Fruit fly (Drosophila melanogaster) whole organism, wandering third instar larva: ENCODE results near the gene CG5953.

Experiments
- Abd-B ChIP-seq: fragments of >200 bp; optimal IDR thresholded peaks from 2 replicates; lab custom pipeline; 2017; ENCODE audit warnings: missing biosample characterization, missing genetic modification characterization
- CG32264 ChIP-seq: fragments of 200-800 bp; sonication (Bioruptor generic); optimal IDR thresholded peaks from 2 replicates; lab custom pipeline; 2016; ENCODE audit warnings: missing biosample characterization, missing genetic modification characterization
- CG9705 ChIP-seq: fragments of 200-800 bp; sonication (Bioruptor generic); optimal IDR thresholded peaks from 2 replicates; lab custom pipeline; 2018; ENCODE audit warnings: missing biosample characterization, mild to moderate bottlenecking, missing genetic modification characterization
- CrebA ChIP-seq: fragments of 200-800 bp; sonication (Bioruptor generic); optimal IDR thresholded peaks from 2 replicates; lab custom pipeline; 2016; ENCODE audit warnings: missing biosample characterization, mild to moderate bottlenecking, missing genetic modification characterization, borderline replicate concordance
- Dfd ChIP-seq: fragments of >200 bp; optimal IDR thresholded peaks from 2 replicates; lab custom pipeline; 2017; ENCODE audit warnings: missing biosample characterization, missing genetic modification characterization
- Dif ChIP-seq: fragments of 200-275, 200-300 bp; sonication (Bioruptor generic); optimal IDR thresholded peaks from 2 replicates; lab custom pipeline; 2018; ENCODE audit warnings: missing biosample characterization, missing genetic modification characterization; ENCODE audit not compliant: partially characterized antibody
- GATAd ChIP-seq: sonication (Bioruptor generic); optimal IDR thresholded peaks from 2 replicates; lab custom pipeline; 2016; ENCODE audit warnings: missing biosample characterization, missing genetic modification characterization
- HLH106 ChIP-seq: fragments of 200-800 bp; optimal IDR thresholded peaks from 3 replicates; lab custom pipeline; 2019; ENCODE audit warnings: missing biosample characterization, mild to moderate bottlenecking, missing genetic modification characterization, moderate library complexity
- Hnf4 ChIP-seq: fragments of 200-800 bp; sonication (Bioruptor generic); optimal IDR thresholded peaks from 2 replicates; lab custom pipeline; 2016; ENCODE audit warnings: missing biosample characterization, mild to moderate bottlenecking, missing genetic modification characterization
- Hr78 ChIP-seq: fragments of >200 bp; optimal IDR thresholded peaks from 2 replicates; lab custom pipeline; 2017; ENCODE audit warnings: missing biosample characterization, missing genetic modification characterization
- Hr83 ChIP-seq: fragments of 200-300 bp; sonication (Bioruptor generic); optimal IDR thresholded peaks from 2 replicates; lab custom pipeline; 2016; ENCODE audit warnings: missing biosample characterization, mild to moderate bottlenecking, missing genetic modification characterization, moderate library complexity; ENCODE audit not compliant: poor library complexity, severe bottlenecking
- Jra ChIP-seq: sonication (Bioruptor generic); optimal IDR thresholded peaks from 2 replicates; lab custom pipeline; 2016; ENCODE audit warnings: missing biosample characterization, missing genetic modification characterization
- Mio ChIP-seq: sonication (Bioruptor generic); optimal IDR thresholded peaks from 2 replicates; lab custom pipeline; 2016; ENCODE audit warnings: missing biosample characterization, missing genetic modification characterization
- Myc ChIP-seq: fragments of >200 bp; optimal IDR thresholded peaks from 2 replicates; lab custom pipeline; 2017
- N ChIP-seq: fragments of >200 bp; optimal IDR thresholded peaks from 2 replicates; lab custom pipeline; 2018; ENCODE audit warnings: missing biosample characterization, missing external identifiers, missing genetic modification characterization
- OdsH ChIP-seq: fragments of 200-800 bp; sonication (Bioruptor generic); optimal IDR thresholded peaks from 2 replicates; lab custom pipeline; 2016; ENCODE audit warnings: missing biosample characterization, mild to moderate bottlenecking, missing genetic modification characterization
- Rel ChIP-seq, 2 experiments: fragments of 200-800 bp; sonication (Bioruptor generic) in 1 of 2; optimal IDR thresholded peaks; 2 replicates in 1 of 2; 3 replicates in 1 of 2; lab custom pipeline; 2016 to 2019; ENCODE audit warnings: mild to moderate bottlenecking in 2 of 2, missing biosample characterization in 2 of 2, missing genetic modification characterization in 2 of 2, moderate library complexity in 1 of 2
- Sp1 ChIP-seq: fragments of 200-800 bp; sonication (Bioruptor generic); optimal IDR thresholded peaks from 3 replicates; lab custom pipeline; 2019; ENCODE audit warnings: missing biosample characterization, mild to moderate bottlenecking, missing genetic modification characterization, moderate library complexity
- Vsx2 ChIP-seq: fragments of 200-300, 225-300 bp; sonication (Bioruptor generic); optimal IDR thresholded peaks from 2 replicates; lab custom pipeline; 2018; ENCODE audit warnings: missing biosample characterization, missing genetic modification characterization; ENCODE audit not compliant: partially characterized antibody
- br ChIP-seq: fragments of 200-800 bp; sonication (Bioruptor generic); optimal IDR thresholded peaks from 2 replicates; lab custom pipeline; 2016; ENCODE audit warnings: missing biosample characterization, missing genetic modification characterization
- brk ChIP-seq: fragments of 200-800 bp; sonication (Bioruptor generic); optimal IDR thresholded peaks from 2 replicates; lab custom pipeline; 2016; ENCODE audit warnings: missing biosample characterization, mild to moderate bottlenecking, missing genetic modification characterization
- dl ChIP-seq, 2 experiments: fragments of 175-275, 200-275 bp in 1 of 2; fragments of 200-275 bp in 1 of 2; sonication (Bioruptor generic); optimal IDR thresholded peaks; lab custom pipeline; 2018; ENCODE audit warnings: mild to moderate bottlenecking in 2 of 2, missing biosample characterization in 2 of 2, missing genetic modification characterization in 2 of 2, moderate library complexity in 2 of 2; ENCODE audit not compliant: partially characterized antibody in 2 of 2, insufficient read depth in 1 of 2
- dmrt93B ChIP-seq: fragments of 200-800 bp; sonication (Bioruptor generic); optimal IDR thresholded peaks from 2 replicates; lab custom pipeline; 2018; ENCODE audit warnings: missing biosample characterization, mild to moderate bottlenecking, missing genetic modification characterization
- dsf ChIP-seq: sonication (Bioruptor generic); optimal IDR thresholded peaks from 2 replicates; lab custom pipeline; 2016; ENCODE audit warnings: missing biosample characterization, missing genetic modification characterization, borderline replicate concordance
- ey ChIP-seq: fragments of 200-800 bp; sonication (Bioruptor generic); optimal IDR thresholded peaks from 2 replicates; lab custom pipeline; 2016; ENCODE audit warnings: missing biosample characterization, missing genetic modification characterization
- foxo ChIP-seq, 2 experiments: fragments of 200-800 bp; sonication (Bioruptor generic); optimal IDR thresholded peaks; 2 replicates in 1 of 2; 3 replicates in 1 of 2; lab custom pipeline; 2016 to 2017; ENCODE audit warnings: missing biosample characterization in 2 of 2, missing genetic modification characterization in 2 of 2
- fru ChIP-seq: fragments of 200-800 bp; sonication (Bioruptor generic); optimal IDR thresholded peaks from 3 replicates; lab custom pipeline; 2016; ENCODE audit warnings: missing biosample characterization, mild to moderate bottlenecking, missing genetic modification characterization
- h ChIP-seq: fragments of 200-800 bp; sonication (Bioruptor generic); optimal IDR thresholded peaks from 3 replicates; lab custom pipeline; 2016; ENCODE audit warnings: missing biosample characterization, mild to moderate bottlenecking, missing genetic modification characterization
- jim ChIP-seq: fragments of 175-275, 200-325 bp; sonication (Bioruptor generic); optimal IDR thresholded peaks from 2 replicates; lab custom pipeline; 2016; ENCODE audit warnings: missing biosample characterization, mild to moderate bottlenecking, missing genetic modification characterization
- lola ChIP-seq: fragments of >200 bp; optimal IDR thresholded peaks from 2 replicates; lab custom pipeline; 2017; ENCODE audit warnings: missing biosample characterization, missing genetic modification characterization
- pan ChIP-seq: fragments of >200 bp; optimal IDR thresholded peaks from 2 replicates; lab custom pipeline; 2017
- psq ChIP-seq: fragments of 200-800 bp; sonication (Bioruptor generic); optimal IDR thresholded peaks from 3 replicates; lab custom pipeline; 2017; ENCODE audit warnings: missing biosample characterization, mild to moderate bottlenecking, missing genetic modification characterization, moderate library complexity
- rgr ChIP-seq: fragments of 200-800 bp; sonication (Bioruptor generic); optimal IDR thresholded peaks from 3 replicates; lab custom pipeline; 2016; ENCODE audit warnings: missing biosample characterization, mild to moderate bottlenecking, missing genetic modification characterization
- sage ChIP-seq: fragments of 200-800 bp; sonication (Bioruptor generic); optimal IDR thresholded peaks from 2 replicates; lab custom pipeline; 2016; ENCODE audit warnings: missing biosample characterization, mild to moderate bottlenecking, missing genetic modification characterization
- sv ChIP-seq: fragments of 200-800 bp; sonication (Bioruptor generic); optimal IDR thresholded peaks from 3 replicates; lab custom pipeline; 2016; ENCODE audit warnings: missing biosample characterization, missing genetic modification characterization
- tai ChIP-seq: sonication (Bioruptor generic); optimal IDR thresholded peaks from 2 replicates; lab custom pipeline; 2016; ENCODE audit warnings: missing biosample characterization, missing genetic modification characterization
- usp ChIP-seq: fragments of >200 bp; optimal IDR thresholded peaks from 2 replicates; lab custom pipeline; 2017; ENCODE audit warnings: missing biosample characterization, missing genetic modification characterization
- woc ChIP-seq: sonication (Bioruptor generic); optimal IDR thresholded peaks from 2 replicates; lab custom pipeline; 2016; ENCODE audit warnings: missing biosample characterization, mild to moderate bottlenecking, missing genetic modification characterization

The CG5953 gene

DNA sequence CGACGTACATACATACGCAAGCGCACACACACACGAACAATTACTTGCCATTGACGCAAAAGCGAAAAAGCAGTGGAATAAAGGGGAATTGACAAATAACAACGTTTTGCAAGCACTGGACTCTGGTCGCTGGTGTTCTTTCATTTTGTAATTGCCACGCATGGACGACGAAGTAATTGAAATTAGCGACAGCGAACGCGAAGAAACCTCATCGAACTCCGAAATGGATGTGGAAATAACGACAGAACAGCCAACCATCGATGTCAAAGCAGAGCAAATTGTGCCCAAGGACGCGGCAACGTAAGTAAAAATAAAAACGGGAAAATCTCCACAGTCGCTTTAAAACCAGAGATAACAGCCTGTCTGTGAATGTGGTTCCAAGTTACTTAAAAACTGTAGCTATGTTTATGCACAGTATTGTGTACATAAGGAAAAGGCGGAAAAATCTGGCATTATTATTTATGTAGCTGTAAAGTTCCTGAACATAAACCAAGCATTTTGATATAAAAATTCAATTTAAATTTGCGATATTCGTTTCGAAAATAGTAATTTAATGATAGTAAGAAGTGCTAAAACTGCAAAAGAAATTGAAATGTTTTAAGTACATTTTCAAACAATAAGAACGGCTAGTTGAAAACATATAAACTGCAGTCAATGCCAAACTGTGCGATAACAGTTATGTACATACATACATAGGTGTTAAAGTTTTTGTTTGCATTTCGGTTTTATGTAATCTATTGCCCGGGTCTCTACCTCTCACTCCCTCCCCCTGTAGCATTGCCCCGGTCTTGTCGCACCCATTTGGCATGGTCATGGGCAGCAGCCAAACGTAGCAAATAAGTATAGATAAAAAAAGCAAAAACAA is 40.7 kb downstream of the CG5953 start:
- TF ChIP-seq rgr (GFP tag; lab: Kevin White, UChicago) (no peak), Myc (lab: Kevin White, UChicago) (peak; percentile 54)

DNA sequence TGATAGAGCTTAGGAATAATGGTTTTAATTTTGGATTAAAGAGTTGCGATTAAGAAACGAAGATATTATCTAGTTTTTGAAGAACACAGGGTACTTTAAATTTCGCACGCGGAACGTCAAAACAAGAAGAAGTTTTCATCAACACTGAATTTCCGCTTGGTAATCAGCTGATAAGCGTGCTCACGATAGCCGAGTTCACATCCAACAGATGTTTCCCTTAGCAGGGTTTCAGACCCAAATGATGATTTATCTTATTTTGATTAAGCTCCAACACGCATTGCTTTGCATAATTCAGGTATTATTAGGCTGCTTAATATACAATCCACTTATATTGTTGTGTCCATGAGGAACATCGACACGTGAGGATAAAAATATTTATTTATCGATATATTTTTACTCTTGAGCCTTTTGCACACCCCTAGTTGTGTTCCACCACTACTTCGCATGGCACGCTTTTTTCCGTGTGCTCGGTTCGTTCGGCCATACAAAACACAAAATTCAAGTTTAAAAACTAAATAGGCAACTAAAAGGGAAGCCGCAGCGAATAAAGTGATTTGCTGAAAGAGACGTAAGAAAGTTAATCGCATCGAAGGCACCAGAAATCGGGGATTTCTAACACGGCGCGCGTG is 41.4 kb downstream of the CG5953 start, which contains the start of gene Tpr2:
Tpr2 (plus strand) TSS at position 418 of the 629 bp plus-strand sequence.
- TF ChIP-seq foxo (GFP tag; optimal IDR thresholded peaks at IDR 0.05; lab: Kevin White, UChicago) (no peak), fru (GFP tag; lab: Kevin White, UChicago) (peak; percentile 47), rgr (GFP tag; lab: Kevin White, UChicago) (peak; percentile 57), HLH106 (tag; lab: Kevin White, UChicago) (peak; percentile 41), Dif (GFP tag; lab: Kevin White, UChicago) (no peak), CG9705 (GFP tag; lab: Kevin White, UChicago) (no peak), CG32264 (GFP tag; lab: Kevin White, UChicago) (no peak), br (GFP tag; lab: Kevin White, UChicago) (peak; percentile 54), dsf (GFP tag; lab: Kevin White, UChicago) (no peak), Rel (GFP tag; optimal IDR thresholded peaks at IDR 0.05; lab: Kevin White, UChicago) (no peak), Rel (tag; optimal IDR thresholded peaks at IDR 0.05; lab: Kevin White, UChicago) (peak; percentile 95), Hnf4 (peak; percentile 61), sage (GFP tag; lab: Kevin White, UChicago) (no peak), ey (peak; percentile 48), sv (peak; percentile 68), CrebA (GFP tag; lab: Kevin White, UChicago) (no peak), Mio (GFP tag; lab: Kevin White, UChicago) (no peak), usp (GFP tag; lab: Kevin White, UChicago) (no peak), h (peak; percentile 84), Hr78 (GFP tag; lab: Kevin White, UChicago) (no peak), Hr83 (GFP tag; lab: Kevin White, UChicago) (no peak), jim (GFP tag; lab: Kevin White, UChicago) (no peak), Dfd (GFP tag; lab: Kevin White, UChicago) (no peak), tai (GFP tag; lab: Kevin White, UChicago) (peak; percentile 36), dl (GFP tag; optimal IDR thresholded peaks at IDR 0.05; lab: Kevin White, UChicago; ENCODE audit: insufficient read depth in 1 of 2, partially characterized antibody in 2 of 2) (no peak), pan (lab: Kevin White, UChicago) (peak; percentile 33), Vsx2 (GFP tag; lab: Kevin White, UChicago) (no peak), lola (GFP tag; lab: Kevin White, UChicago) (no peak), psq (no peak), woc (peak; percentile 46), dmrt93B (GFP tag; lab: Kevin White, UChicago) (no peak), Abd-B (GFP tag; lab: Kevin White, UChicago) (no peak), OdsH (GFP tag; lab: Kevin White, UChicago) (peak; percentile 44), brk (peak; percentile 43), Jra (GFP tag; lab: Kevin White, UChicago) (peak; percentile 40), GATAd (no peak), N (GFP tag; lab: Kevin White, UChicago) (no peak), Sp1 (GFP tag; lab: Kevin White, UChicago) (peak; percentile 48), Myc (lab: Kevin White, UChicago) (no peak)
